Worm (Caenorhabditis elegans): Measurements from ENCODE around the gene D1086.21.

Gene D1086.21

ce11 chrV:14074160-14074559 lies 9.6 kb downstream of the D1086.21 start, which contains the start of gene D1086.11:
TSS of gene D1086.11 (plus strand) at chrV:14074460.
- TF ChIP-seq aha-1 (tag; optimal IDR thresholded peaks at IDR 0.05) (no peak), sptf-1 (tag; optimal IDR thresholded peaks at IDR 0.05) (no peak), ces-1 (GFP tag; optimal IDR thresholded peaks at IDR 0.05) (no peak), lin-14 (GFP tag; optimal IDR thresholded peaks at IDR 0.05) (no peak), egl-13 (tag; optimal IDR thresholded peaks at IDR 0.05) (no peak), fkh-10 (GFP tag; optimal IDR thresholded peaks at IDR 0.05) (no peak), lin-35 (GFP tag; optimal IDR thresholded peaks at IDR 0.05) (no peak)

- TF ChIP-seq unc-98 (GFP tag; IDR thresholded peaks at IDR 0.05) (no peak), Y116A8C.19 (tag; optimal IDR thresholded peaks at IDR 0.05; ENCODE audit: borderline replicate concordance) (no peak), skn-1 (tag; optimal IDR thresholded peaks at IDR 0.05) (no peak), nhr-85 (tag) (no peak), nhr-77 (tag; optimal IDR thresholded peaks at IDR 0.05) (no peak), nhr-71 (tag; optimal IDR thresholded peaks at IDR 0.05) (no peak), nhr-76 (tag; optimal IDR thresholded peaks at IDR 0.05) (no peak), vab-15 (tag; optimal IDR thresholded peaks at IDR 0.05) (no peak), lsy-2 (tag; optimal IDR thresholded peaks at IDR 0.05) (no peak), rnt-1 (tag; optimal IDR thresholded peaks at IDR 0.05) (no peak), tlp-1 (tag; optimal IDR thresholded peaks at IDR 0.05) (no peak), lir-3 (tag; optimal IDR thresholded peaks at IDR 0.05; ENCODE audit: poor library complexity) (no peak), unc-130 (tag; optimal IDR thresholded peaks at IDR 0.05) (no peak), unc-30 (tag; optimal IDR thresholded peaks at IDR 0.05) (no peak)
Measured at ce11 chrV:14079501-14079900, 15.0 kb downstream of the D1086.21 start, which contains the start of gene D1086.6. TSS of gene D1086.6 (plus strand) at chrV:14079801.

ce11 chrV:14082453-14082852 lies 17.9 kb downstream of the D1086.21 start, which contains the start of gene D1086.10:
TSS of gene D1086.10 (plus strand) at chrV:14082753.
- TF ChIP-seq hlh-17 (GFP tag; optimal IDR thresholded peaks at IDR 0.05; ENCODE audit: borderline replicate concordance) (no peak), lin-15B (tag; optimal IDR thresholded peaks at IDR 0.05) (no peak), zip-4 (GFP tag; optimal IDR thresholded peaks at IDR 0.05) (no peak), mdl-1 (tag; optimal IDR thresholded peaks at IDR 0.05) (no peak), C04F5.9 (tag; optimal IDR thresholded peaks at IDR 0.05) (no peak), lin-35 (GFP tag; optimal IDR thresholded peaks at IDR 0.05) (no peak), efl-3 (GFP tag; optimal IDR thresholded peaks at IDR 0.05) (no peak), rnt-1 (tag; optimal IDR thresholded peaks at IDR 0.05) (no peak), Y116A8C.19 (tag; optimal IDR thresholded peaks at IDR 0.05; ENCODE audit: borderline replicate concordance) (no peak), grh-1 (GFP tag; IDR thresholded peaks at IDR 0.05) (no peak), ceh-90 (tag; optimal IDR thresholded peaks at IDR 0.05) (no peak), nhr-237 (tag; optimal IDR thresholded peaks at IDR 0.05) (no peak), hlh-4 (tag; optimal IDR thresholded peaks at IDR 0.05) (no peak), snu-23 (GFP tag; optimal IDR thresholded peaks at IDR 0.05) (no peak)

ce11 chrV:14083970-14084369 lies 19.4 kb downstream of the D1086.21 start, which contains the start of gene D1086.7:
TSS of gene D1086.7 (plus strand) at chrV:14084270.
- TF ChIP-seq nhr-28 (tag; optimal IDR thresholded peaks at IDR 0.05), result no peak
- TF ChIP-seq C04F5.9 (tag; optimal IDR thresholded peaks at IDR 0.05), result no peak
- TF ChIP-seq alr-1 (tag; optimal IDR thresholded peaks at IDR 0.05; ENCODE audit: borderline replicate concordance), result no peak
- no peak for TF ChIP-seq unc-130 (tag; optimal IDR thresholded peaks at IDR 0.05)
- no peak for TF ChIP-seq lin-35 (GFP tag; optimal IDR thresholded peaks at IDR 0.05)
- TF ChIP-seq tbx-2 (tag; optimal IDR thresholded peaks at IDR 0.05), result no peak

DNA sequence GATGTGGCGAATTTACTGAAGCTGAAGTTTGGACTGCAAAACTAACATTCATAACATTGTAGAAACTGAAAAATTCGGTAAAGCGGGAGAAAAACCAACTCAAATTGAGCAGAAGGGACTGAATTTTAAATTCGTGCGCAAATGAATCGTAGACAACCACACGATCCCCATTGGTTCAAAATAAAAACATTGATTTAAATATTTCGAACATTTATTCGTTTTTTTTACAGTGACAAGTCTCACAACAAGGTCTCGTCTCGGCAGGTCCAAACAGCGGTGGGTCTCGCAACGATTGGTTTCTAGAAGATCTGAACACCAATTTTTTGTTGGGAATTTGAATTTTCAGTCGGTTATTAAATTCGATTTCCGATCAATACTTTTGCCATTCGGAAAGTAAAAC lies 21.1 kb downstream of the D1086.21 start, which contains the start of gene D1086.18:
Gene D1086.18, plus strand, starts transcription at position 301 of the 400 bp plus-strand sequence.
- TF ChIP-seq mef-2 (tag; optimal IDR thresholded peaks at IDR 0.05) (no peak), hlh-17 (GFP tag; optimal IDR thresholded peaks at IDR 0.05; ENCODE audit: borderline replicate concordance) (no peak), zag-1 (tag; optimal IDR thresholded peaks at IDR 0.05) (no peak), isw-1 (GFP tag; IDR thresholded peaks at IDR 0.05) (no peak), nhr-20 (tag; optimal IDR thresholded peaks at IDR 0.05) (no peak), dsc-1 (tag; optimal IDR thresholded peaks at IDR 0.05) (no peak), egl-27 (tag; optimal IDR thresholded peaks at IDR 0.05) (no peak), tbx-2 (tag; optimal IDR thresholded peaks at IDR 0.05) (no peak), jun-1 (tag; optimal IDR thresholded peaks at IDR 0.05) (no peak), nhr-77 (tag; optimal IDR thresholded peaks at IDR 0.05) (no peak), ceh-82 (tag; optimal IDR thresholded peaks at IDR 0.05) (no peak), fkh-4 (tag; optimal IDR thresholded peaks at IDR 0.05; ENCODE audit: borderline replicate concordance) (no peak), ztf-11 (tag; optimal IDR thresholded peaks at IDR 0.05) (no peak), pag-3 (tag; optimal IDR thresholded peaks at IDR 0.05; ENCODE audit: borderline replicate concordance, insufficient read depth) (no peak), efl-3 (GFP tag; optimal IDR thresholded peaks at IDR 0.05) (no peak)
